Fruit fly (Drosophila melanogaster) Kc167 (cell line): ENCODE data around the gene Sh.

Source experiments
- Myc ChIP-seq: fragments of >200 bp; optimal IDR thresholded peaks from 2 replicates; lab custom pipeline; 2017; ENCODE audit warnings: missing external identifiers
- Sin3A ChIP-seq: fragments of >200 bp; optimal IDR thresholded peaks from 2 replicates; lab custom pipeline; 2018; ENCODE audit warnings: missing external identifiers
- h ChIP-seq: fragments of >200 bp; optimal IDR thresholded peaks from 3 replicates; lab custom pipeline; 2018; ENCODE audit warnings: missing external identifiers
- insv ChIP-seq: fragments of >200 bp; optimal IDR thresholded peaks from 3 replicates; lab custom pipeline; 2018; ENCODE audit warnings: missing external identifiers
- psq ChIP-seq: fragments of >200 bp; optimal IDR thresholded peaks from 2 replicates; lab custom pipeline; 2017; ENCODE audit warnings: missing external identifiers
- ttk ChIP-seq: sonication (Bioruptor generic); optimal IDR thresholded peaks from 2 replicates; lab custom pipeline; 2017; ENCODE audit warnings: missing external identifiers

The Sh gene

dm6 chrX:17876518-17876917 lies 186.5 kb downstream of the Sh start:
- TF ChIP-seq ttk (lab: Kevin White, UChicago) (no peak), insv (lab: Kevin White, UChicago) (no peak), h (no peak)

- TF ChIP-seq ttk (lab: Kevin White, UChicago) = no peak
- TF ChIP-seq h = no peak
- TF ChIP-seq Sin3A = no peak
- TF ChIP-seq Myc (lab: Kevin White, UChicago) = no peak
Measured at dm6 chrX:17875695-17876094, 187.4 kb downstream of the Sh start.

dm6 chrX:17875014-17875589 lies 187.9 kb downstream of the Sh start:
- TF ChIP-seq Sin3A = no peak
- TF ChIP-seq Myc (lab: Kevin White, UChicago) = no peak
- no peak for TF ChIP-seq psq (lab: Kevin White, UChicago)
- no peak for TF ChIP-seq ttk (lab: Kevin White, UChicago)
- TF ChIP-seq h = no peak
- TF ChIP-seq insv (lab: Kevin White, UChicago) = no peak
